Worm (Caenorhabditis elegans): ENCODE data around the gene tofu-1.

tofu-1 gene

DNA sequence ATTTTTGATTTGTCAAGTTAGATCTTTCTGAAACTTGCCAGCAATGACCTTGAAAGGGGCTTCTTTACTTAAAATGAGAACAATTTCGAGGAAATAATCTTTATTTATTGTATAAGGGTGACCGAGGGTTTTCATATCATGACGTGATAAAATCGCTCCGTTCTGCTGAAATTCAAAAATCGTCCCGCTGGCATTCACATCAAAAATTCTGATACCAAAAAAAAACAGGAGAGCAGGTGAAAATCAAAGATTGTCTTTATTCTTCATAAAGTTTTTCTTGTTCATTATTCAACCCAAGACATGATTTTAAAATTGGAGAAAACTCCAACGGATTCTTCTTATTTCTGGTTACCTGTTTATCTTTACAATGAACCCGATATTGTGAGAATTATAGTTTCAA lies 36.9 kb upstream of the tofu-1 start, which contains the start of gene sre-28:
TSS of gene sre-28 (plus strand) at position 301 of the 400 bp plus-strand sequence.
- TF ChIP-seq ttx-3 (tag; optimal IDR thresholded peaks at IDR 0.05) = no peak
- TF ChIP-seq ceh-31 (tag; optimal IDR thresholded peaks at IDR 0.05) = no peak

ce11 chrV:9948840-9949239 lies 32.1 kb upstream of the tofu-1 start, which contains the start of gene nlp-58:
TSS of gene nlp-58 (minus strand) at chrV:9948940.
- TF ChIP-seq ahr-1 (tag; optimal IDR thresholded peaks at IDR 0.05) (no peak), ztf-16 (tag; optimal IDR thresholded peaks at IDR 0.05) (no peak), tbx-7 (tag; optimal IDR thresholded peaks at IDR 0.05) (no peak)

DNA sequence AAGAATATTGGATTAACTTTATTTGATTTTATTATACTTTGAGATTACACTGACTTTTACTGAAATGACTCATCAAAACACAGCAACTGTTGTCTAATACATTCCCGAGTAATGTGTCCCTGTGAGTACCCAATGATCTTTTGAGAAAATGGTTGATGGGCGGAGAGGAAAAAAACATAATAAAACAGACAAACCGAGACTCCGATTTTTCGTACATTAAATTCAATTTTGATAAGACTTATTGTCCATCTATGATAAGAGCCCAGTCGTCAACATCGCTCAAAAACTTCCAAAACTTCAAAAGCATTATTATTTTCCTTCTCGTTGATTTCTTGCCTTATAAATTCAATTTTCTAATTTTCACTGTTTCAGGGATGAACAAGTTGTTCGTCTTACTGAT lies 30.1 kb upstream of the tofu-1 start, which contains the start of gene ttr-46:
TSS of gene ttr-46 (plus strand) at position 373 of the 400 bp plus-strand sequence.
- TF ChIP-seq odd-2 (tag; optimal IDR thresholded peaks at IDR 0.05) (no peak), ceh-48 (tag; optimal IDR thresholded peaks at IDR 0.05) (no peak), tbx-2 (tag; optimal IDR thresholded peaks at IDR 0.05) (no peak), pha-2 (tag; optimal IDR thresholded peaks at IDR 0.05) (no peak), nhr-232 (tag; optimal IDR thresholded peaks at IDR 0.05) (no peak), pat-9 (tag; optimal IDR thresholded peaks at IDR 0.05) (no peak), ceh-2 (tag; optimal IDR thresholded peaks at IDR 0.05) (no peak), hlh-13 (GFP tag; optimal IDR thresholded peaks at IDR 0.05) (no peak), hlh-30 (tag; optimal IDR thresholded peaks at IDR 0.05; ENCODE audit: insufficient read depth) (no peak), madf-2 (tag; optimal IDR thresholded peaks at IDR 0.05) (no peak), C38D4.7 (GFP tag; optimal IDR thresholded peaks at IDR 0.05) (no peak), ceh-6 (GFP tag; optimal IDR thresholded peaks at IDR 0.05) (no peak), sox-2 (GFP tag; IDR thresholded peaks at IDR 0.05) (no peak), ceh-31 (tag; optimal IDR thresholded peaks at IDR 0.05) (no peak), tbx-7 (tag; optimal IDR thresholded peaks at IDR 0.05) (no peak), ttx-3 (tag; optimal IDR thresholded peaks at IDR 0.05) (no peak), fkh-6 (tag; optimal IDR thresholded peaks at IDR 0.05) (no peak), unc-55 (GFP tag; optimal IDR thresholded peaks at IDR 0.05) (no peak), mec-3 (tag; optimal IDR thresholded peaks at IDR 0.05; ENCODE audit: borderline replicate concordance) (no peak)

- TF ChIP-seq C38D4.7 (GFP tag; optimal IDR thresholded peaks at IDR 0.05) = no peak
- no peak for TF ChIP-seq dmd-4 (tag; optimal IDR thresholded peaks at IDR 0.05; ENCODE audit: borderline replicate concordance)
- TF ChIP-seq hlh-6 (tag; optimal IDR thresholded peaks at IDR 0.05) = no peak
- no peak for TF ChIP-seq fkh-10 (GFP tag; optimal IDR thresholded peaks at IDR 0.05)
- TF ChIP-seq sdc-2 (tag; optimal IDR thresholded peaks at IDR 0.05) = no peak
- no peak for TF ChIP-seq pat-9 (tag; optimal IDR thresholded peaks at IDR 0.05)
- TF ChIP-seq ceh-2 (tag; optimal IDR thresholded peaks at IDR 0.05) = no peak
- TF ChIP-seq nhr-11 (tag; optimal IDR thresholded peaks at IDR 0.05) = no peak
- no peak for TF ChIP-seq gmeb-2 (tag; optimal IDR thresholded peaks at IDR 0.05)
- no peak for TF ChIP-seq fax-1 (tag; optimal IDR thresholded peaks at IDR 0.05)
- no peak for TF ChIP-seq npax-4 (tag; optimal IDR thresholded peaks at IDR 0.05)
- TF ChIP-seq hlh-30 (tag; optimal IDR thresholded peaks at IDR 0.05; ENCODE audit: insufficient read depth) = no peak
- no peak for TF ChIP-seq ztf-16 (tag; optimal IDR thresholded peaks at IDR 0.05)
- TF ChIP-seq rnt-1 (tag; optimal IDR thresholded peaks at IDR 0.05) = no peak
- no peak for TF ChIP-seq madf-2 (tag; optimal IDR thresholded peaks at IDR 0.05)
- no peak for TF ChIP-seq odd-2 (tag; optimal IDR thresholded peaks at IDR 0.05)
- TF ChIP-seq pros-1 (tag; optimal IDR thresholded peaks at IDR 0.05) = no peak
- no peak for TF ChIP-seq hlh-13 (GFP tag; optimal IDR thresholded peaks at IDR 0.05)
Observed at ce11 chrV:9952396-9952795, 28.6 kb upstream of the tofu-1 start, which contains the start of gene mam-5. TSS of gene mam-5 (plus strand) at chrV:9952699.

ce11 chrV:9958231-9958630 lies 22.7 kb upstream of the tofu-1 start, which contains the start of gene anmt-3:
TSS of gene anmt-3 (minus strand) at chrV:9958331.
- TF ChIP-seq eyg-1 (tag; optimal IDR thresholded peaks at IDR 0.05) = no peak
- TF ChIP-seq odd-2 (tag; optimal IDR thresholded peaks at IDR 0.05) = no peak
- TF ChIP-seq pha-4 (tag; optimal IDR thresholded peaks at IDR 0.05) = no peak
- TF ChIP-seq ceh-31 (tag; optimal IDR thresholded peaks at IDR 0.05) = no peak
- TF ChIP-seq ztf-16 (tag; optimal IDR thresholded peaks at IDR 0.05) = no peak
- no peak for TF ChIP-seq syd-9 (tag; optimal IDR thresholded peaks at IDR 0.05)
- no peak for TF ChIP-seq K02D7.2 (tag; optimal IDR thresholded peaks at IDR 0.05)
- no peak for TF ChIP-seq Y22D7AL.16 (tag; optimal IDR thresholded peaks at IDR 0.05)
- no peak for TF ChIP-seq T23F11.4 (GFP tag; optimal IDR thresholded peaks at IDR 0.05)
- no peak for TF ChIP-seq fkh-6 (tag; optimal IDR thresholded peaks at IDR 0.05)
- no peak for TF ChIP-seq lin-11 (tag; optimal IDR thresholded peaks at IDR 0.05)
- no peak for TF ChIP-seq rnt-1 (tag; optimal IDR thresholded peaks at IDR 0.05)
- no peak for TF ChIP-seq ttx-3 (tag; optimal IDR thresholded peaks at IDR 0.05)
- no peak for TF ChIP-seq dmd-4 (tag; optimal IDR thresholded peaks at IDR 0.05; ENCODE audit: borderline replicate concordance)
- TF ChIP-seq ets-4 (tag; optimal IDR thresholded peaks at IDR 0.05) = no peak
- TF ChIP-seq pag-3 (tag; optimal IDR thresholded peaks at IDR 0.05; ENCODE audit: borderline replicate concordance) = no peak
- no peak for TF ChIP-seq hlh-6 (tag; optimal IDR thresholded peaks at IDR 0.05)
